Worm (Caenorhabditis elegans) whole organism, late embryonic: ENCODE measurements around the gene nlp-1.

Experiments
- K02D7.2 ChIP-seq: sonication (generic microtip); optimal IDR thresholded peaks from 2 replicates; lab custom pipeline; 2017; ENCODE audit warnings: mild to moderate bottlenecking, missing genetic modification characterization, missing compliant biosample characterization
- K09A11.1 ChIP-seq: sonication (generic microtip); optimal IDR thresholded peaks from 2 replicates; lab custom pipeline; 2017; ENCODE audit warnings: antibody characterized with exemption, mild to moderate bottlenecking, missing genetic modification characterization, missing compliant biosample characterization; ENCODE audit not compliant: insufficient read depth
- T23F11.4 ChIP-seq: fragments of 200-800 bp; sonication (Bioruptor generic); optimal IDR thresholded peaks from 2 replicates; lab custom pipeline; 2018; ENCODE audit warnings: mild to moderate bottlenecking, missing genetic modification characterization, missing compliant biosample characterization
- Y22D7AL.16 ChIP-seq: sonication (generic microtip); optimal IDR thresholded peaks from 2 replicates; lab custom pipeline; 2016; ENCODE audit warnings: missing genetic modification characterization, missing compliant biosample characterization
- ahr-1 ChIP-seq: sonication (generic microtip); optimal IDR thresholded peaks from 2 replicates; lab custom pipeline; 2016; ENCODE audit warnings: missing genetic modification characterization, missing compliant biosample characterization
- ama-1 ChIP-seq: fragments of 150-350 bp; optimal IDR thresholded peaks from 2 replicates; lab custom pipeline; 2014
- ceh-18 ChIP-seq: sonication (generic microtip); optimal IDR thresholded peaks from 2 replicates; lab custom pipeline; 2016; ENCODE audit warnings: missing genetic modification characterization, missing compliant biosample characterization
- ceh-19 ChIP-seq: fragments of 200-800 bp; sonication (Bioruptor generic); optimal IDR thresholded peaks from 2 replicates; lab custom pipeline; 2018; ENCODE audit warnings: mild to moderate bottlenecking, missing genetic modification characterization, missing compliant biosample characterization
- ceh-2 ChIP-seq: sonication (generic microtip); optimal IDR thresholded peaks from 2 replicates; lab custom pipeline; 2016; ENCODE audit warnings: missing genotype, missing genetic modification characterization, missing compliant biosample characterization
- ceh-22 ChIP-seq: sonication (generic microtip); optimal IDR thresholded peaks from 2 replicates; lab custom pipeline; 2017; ENCODE audit warnings: missing biosample characterization, missing genetic modification characterization
- ceh-24 ChIP-seq: sonication (generic microtip); optimal IDR thresholded peaks from 2 replicates; lab custom pipeline; 2016; ENCODE audit warnings: mild to moderate bottlenecking, missing genetic modification characterization, missing compliant biosample characterization
- ceh-45 ChIP-seq: fragments of 200-800 bp; sonication (Bioruptor generic); IDR thresholded peaks from 2 replicates; pipeline ENCODE4 v1.3.6; 2022; ENCODE audit warnings: missing genetic modification reagents, missing genetic modification characterization, missing compliant biosample characterization
- eyg-1 ChIP-seq: sonication (generic microtip); optimal IDR thresholded peaks from 2 replicates; lab custom pipeline; 2016; ENCODE audit warnings: missing genotype, missing genetic modification characterization, missing compliant biosample characterization
- fax-1 ChIP-seq: sonication (generic microtip); optimal IDR thresholded peaks from 2 replicates; lab custom pipeline; 2016; ENCODE audit warnings: missing genotype, missing genetic modification characterization, missing compliant biosample characterization
- fkh-10 ChIP-seq: fragments of 150-350 bp; optimal IDR thresholded peaks from 2 replicates; lab custom pipeline; 2014; ENCODE audit warnings: missing biosample characterization, missing genetic modification reagents, missing genetic modification characterization
- fkh-6 ChIP-seq: sonication (generic microtip); optimal IDR thresholded peaks from 2 replicates; lab custom pipeline; 2016; ENCODE audit warnings: missing genetic modification characterization, missing compliant biosample characterization
- gmeb-2 ChIP-seq: sonication (generic microtip); optimal IDR thresholded peaks from 2 replicates; lab custom pipeline; 2016; ENCODE audit warnings: missing genetic modification characterization, inconsistent platforms, missing compliant biosample characterization
- hlh-13 ChIP-seq: fragments of 200-800 bp; sonication (Bioruptor generic); optimal IDR thresholded peaks from 2 replicates; lab custom pipeline; 2018; ENCODE audit warnings: mild to moderate bottlenecking, missing genetic modification characterization, missing compliant biosample characterization
- hlh-30 ChIP-seq: sonication (generic microtip); optimal IDR thresholded peaks from 2 replicates; lab custom pipeline; 2017; ENCODE audit warnings: antibody characterized with exemption, missing genetic modification characterization, missing compliant biosample characterization; ENCODE audit not compliant: insufficient read depth
- lim-6 ChIP-seq: sonication (generic microtip); optimal IDR thresholded peaks from 2 replicates; lab custom pipeline; 2016; ENCODE audit warnings: missing genetic modification characterization, missing compliant biosample characterization
- lin-11 ChIP-seq: fragments of 200-800 bp; sonication (Bioruptor generic); optimal IDR thresholded peaks from 2 replicates; lab custom pipeline; 2018; ENCODE audit warnings: mild to moderate bottlenecking, missing genetic modification characterization, missing compliant biosample characterization
- nhr-11 ChIP-seq: fragments of 150-350 bp; optimal IDR thresholded peaks from 2 replicates; lab custom pipeline; 2014; ENCODE audit warnings: missing biosample characterization, missing genetic modification characterization
- odd-2 ChIP-seq: sonication (generic microtip); optimal IDR thresholded peaks from 2 replicates; lab custom pipeline; 2017; ENCODE audit warnings: antibody characterized with exemption, mild to moderate bottlenecking, missing genetic modification characterization, missing compliant biosample characterization
- pat-9 ChIP-seq: fragments of 200-800 bp; sonication (Bioruptor generic); optimal IDR thresholded peaks from 2 replicates; lab custom pipeline; 2018; ENCODE audit warnings: mild to moderate bottlenecking, missing genetic modification characterization, moderate library complexity, missing compliant biosample characterization
- pax-1 ChIP-seq: fragments of 150-350 bp; optimal IDR thresholded peaks from 2 replicates; lab custom pipeline; 2014; ENCODE audit warnings: missing biosample characterization, missing genetic modification characterization
- pha-2 ChIP-seq: sonication (generic microtip); optimal IDR thresholded peaks from 2 replicates; lab custom pipeline; 2017; ENCODE audit warnings: mild to moderate bottlenecking, missing genetic modification characterization, missing compliant biosample characterization
- pqm-1 ChIP-seq: sonication (generic microtip); optimal IDR thresholded peaks from 2 replicates; lab custom pipeline; 2016; ENCODE audit warnings: missing genetic modification characterization, missing compliant biosample characterization
- ref-2 ChIP-seq: sonication (generic microtip); optimal IDR thresholded peaks from 2 replicates; lab custom pipeline; 2016; ENCODE audit warnings: missing genetic modification characterization, missing compliant biosample characterization
- rnt-1 ChIP-seq: sonication (generic microtip); optimal IDR thresholded peaks from 2 replicates; lab custom pipeline; 2016; ENCODE audit warnings: missing genetic modification characterization, missing compliant biosample characterization
- sdc-2 ChIP-seq: sonication (generic microtip); optimal IDR thresholded peaks from 2 replicates; lab custom pipeline; 2016; ENCODE audit warnings: missing genotype, missing genetic modification characterization, missing compliant biosample characterization
- sox-2 ChIP-seq: fragments of 200-800 bp; sonication (Bioruptor generic); IDR thresholded peaks from 2 replicates; pipeline ENCODE4 v1.3.6; 2022; ENCODE audit warnings: missing genetic modification reagents, missing genetic modification characterization, missing compliant biosample characterization
- sox-4 ChIP-seq: sonication (generic microtip); optimal IDR thresholded peaks from 2 replicates; lab custom pipeline; 2017; ENCODE audit warnings: mild to moderate bottlenecking, missing genetic modification characterization, inconsistent platforms, missing compliant biosample characterization
- syd-9 ChIP-seq: sonication (generic microtip); optimal IDR thresholded peaks from 2 replicates; lab custom pipeline; 2016; ENCODE audit warnings: mild to moderate bottlenecking, missing genetic modification characterization, moderate library complexity, missing compliant biosample characterization
- unc-3 ChIP-seq, 2 experiments: fragments of 200-800 bp in 1 of 2; sonication (Bioruptor generic) in 1 of 2; sonication (generic microtip) in 1 of 2; conservative IDR thresholded peaks in 1 of 2; optimal IDR thresholded peaks in 1 of 2; 2 replicates each; pipeline versions ENCODE4 v1.3.6 to Lab custom; 2016 to 2022; ENCODE audit warnings: missing compliant biosample characterization in 2 of 2, missing genetic modification characterization in 2 of 2, missing genetic modification reagents in 1 of 2
- unc-55 ChIP-seq: sonication (generic microtip); optimal IDR thresholded peaks from 2 replicates; lab custom pipeline; 2017; ENCODE audit warnings: missing biosample characterization, missing genetic modification reagents, missing genetic modification characterization
- unc-86 ChIP-seq: sonication (generic microtip); optimal IDR thresholded peaks from 2 replicates; lab custom pipeline; 2016; ENCODE audit warnings: missing genetic modification characterization, missing compliant biosample characterization
- ztf-16 ChIP-seq: sonication (generic microtip); optimal IDR thresholded peaks from 2 replicates; lab custom pipeline; 2017; ENCODE audit warnings: missing genetic modification characterization, missing compliant biosample characterization

The nlp-1 gene

DNA sequence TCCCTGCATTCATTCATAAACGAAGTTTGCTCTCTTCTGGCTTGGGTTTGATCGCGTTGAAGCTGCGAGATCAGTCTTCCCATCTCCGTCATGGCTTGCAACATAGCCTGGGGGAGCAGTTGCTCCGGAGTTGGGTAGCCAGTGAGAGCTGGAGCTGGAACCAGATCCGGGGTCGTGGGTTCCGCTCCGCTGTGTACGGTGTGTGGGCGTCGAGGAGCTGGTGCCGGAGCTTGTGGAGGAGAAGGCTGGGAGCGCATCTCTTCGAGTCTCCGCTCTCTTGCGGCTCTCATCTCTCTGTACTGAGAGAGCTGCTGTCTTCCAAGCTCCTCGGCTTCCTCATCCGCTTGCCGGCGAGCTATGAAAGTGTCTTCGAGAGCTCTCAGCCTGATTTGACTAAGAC lies 25.1 kb downstream of the nlp-1 start:
- TF ChIP-seq hlh-30 (tag; lab: Kevin White, UChicago), result no peak

ce11 chrX:3755753-3756152 lies 28.4 kb downstream of the nlp-1 start:
- TF ChIP-seq unc-86 (no peak), sox-4 (tag; lab: Kevin White, UChicago) (no peak), ztf-16 (tag; lab: Kevin White, UChicago) (no peak), fax-1 (tag; lab: Kevin White, UChicago) (no peak), ahr-1 (no peak), odd-2 (tag; lab: Kevin White, UChicago) (no peak), sdc-2 (tag; lab: Kevin White, UChicago) (no peak)
- TF ChIP-seq, all 69 proteins: peak for 0

DNA sequence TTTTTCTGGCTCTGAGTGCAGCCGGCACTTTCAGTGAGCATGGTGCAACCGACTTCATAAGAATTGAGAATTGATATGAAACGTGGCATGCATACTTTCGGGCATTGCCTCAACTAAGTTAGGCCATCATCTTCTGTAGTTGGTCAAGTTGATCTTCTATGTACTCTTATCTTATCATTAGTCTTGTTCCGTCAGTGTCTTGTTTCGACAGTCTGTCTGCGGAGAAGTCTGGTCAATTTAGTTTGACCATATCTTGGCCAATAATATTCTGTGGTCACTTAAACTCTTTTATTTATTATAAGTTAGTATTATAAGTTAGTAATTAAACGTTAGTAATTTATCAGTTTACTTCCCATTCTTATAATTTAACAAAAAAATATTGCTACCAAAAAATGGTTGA lies 28.9 kb downstream of the nlp-1 start:
- TF ChIP-seq Y22D7AL.16 (tag; lab: Kevin White, UChicago), result no peak
- no peak for TF ChIP-seq unc-55 (GFP tag; lab: Kevin White, UChicago)
- no peak for TF ChIP-seq lim-6 (tag; lab: Kevin White, UChicago)
- no peak for TF ChIP-seq ref-2 (tag; lab: Kevin White, UChicago)
- no peak for TF ChIP-seq syd-9
- no peak for TF ChIP-seq T23F11.4 (GFP tag; lab: Kevin White, UChicago)
- TF ChIP-seq fkh-10, result no peak
- no peak for TF ChIP-seq pha-2 (tag; lab: Kevin White, UChicago)
- TF ChIP-seq rnt-1 (tag; lab: Kevin White, UChicago), result no peak
- no peak for TF ChIP-seq sdc-2 (tag; lab: Kevin White, UChicago)

- TF ChIP-seq ama-1 (lab: Kevin White, UChicago) (no peak), ceh-24 (tag; lab: Kevin White, UChicago) (no peak), syd-9 (no peak), pha-2 (tag; lab: Kevin White, UChicago) (no peak), ceh-18 (tag; lab: Kevin White, UChicago) (no peak), sox-2 (no peak), pqm-1 (tag; lab: Kevin White, UChicago) (no peak), ceh-19 (GFP tag; lab: Kevin White, UChicago) (no peak), nhr-11 (no peak), T23F11.4 (GFP tag; lab: Kevin White, UChicago) (no peak), ceh-2 (no peak)
Measured at ce11 chrX:3758399-3758798, 31.0 kb downstream of the nlp-1 start, which contains the start of gene T14G12.12. TSS of gene T14G12.12 (minus strand) at chrX:3758499.

DNA sequence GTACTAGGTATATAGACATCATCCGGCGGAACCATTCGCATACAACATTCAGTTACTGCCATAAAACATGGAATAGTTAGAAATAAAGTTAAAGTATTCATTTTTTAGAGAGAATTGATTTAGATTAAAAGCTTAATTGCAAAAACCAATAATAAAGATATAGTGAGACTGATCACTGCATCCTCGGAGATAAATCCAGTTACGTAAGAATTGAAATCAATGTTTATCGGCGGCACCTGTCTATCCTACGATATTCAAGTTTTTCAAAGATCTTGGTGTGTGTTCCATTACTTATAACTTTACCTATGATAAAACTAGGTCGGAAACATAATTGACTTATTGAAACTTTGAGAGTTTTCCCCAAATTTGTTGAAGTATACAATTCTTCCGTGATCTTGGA lies 32.0 kb downstream of the nlp-1 start, which contains the start of gene T14G12.6:
T14G12.6 (minus strand) TSS at position 101 of the 400 bp plus-strand sequence.
- no peak for TF ChIP-seq gmeb-2 (tag; lab: Kevin White, UChicago)
- TF ChIP-seq hlh-13 (GFP tag; lab: Kevin White, UChicago), result no peak
- no peak for TF ChIP-seq fax-1 (tag; lab: Kevin White, UChicago)
- TF ChIP-seq pax-1 (tag; lab: Kevin White, UChicago), result no peak
- TF ChIP-seq lin-11, result no peak
- no peak for TF ChIP-seq K02D7.2 (tag; lab: Kevin White, UChicago)

DNA sequence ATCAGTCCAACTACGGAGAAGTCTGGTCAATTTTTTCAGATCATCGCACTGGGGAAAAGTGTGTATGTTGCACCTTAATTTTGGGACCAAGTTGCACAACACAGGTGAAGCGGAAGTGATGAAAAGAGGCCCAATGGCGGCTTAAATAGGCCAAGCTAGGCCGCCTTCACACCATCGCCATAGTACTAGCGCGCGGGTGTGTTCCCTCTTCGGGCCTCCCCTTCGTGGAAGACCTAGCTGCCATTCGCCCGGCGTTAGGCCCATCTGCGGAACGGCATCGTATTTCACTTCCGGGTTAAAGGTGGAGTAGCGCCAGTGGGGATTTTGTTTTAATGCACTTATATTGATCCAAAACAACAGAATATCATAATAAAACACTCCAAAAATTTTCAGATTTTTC lies 32.4 kb downstream of the nlp-1 start:
- TF ChIP-seq hlh-30 (tag; lab: Kevin White, UChicago) (no peak), ceh-45 (GFP tag; lab: Robert Waterston, UW) (no peak), eyg-1 (tag; lab: Kevin White, UChicago) (no peak), fkh-6 (tag; lab: Kevin White, UChicago) (no peak), ahr-1 (no peak), ceh-22 (tag; lab: Kevin White, UChicago) (no peak), ztf-16 (tag; lab: Kevin White, UChicago) (no peak), ceh-24 (tag; lab: Kevin White, UChicago) (no peak), pax-1 (tag; lab: Kevin White, UChicago) (no peak), K09A11.1 (tag; lab: Kevin White, UChicago) (no peak), unc-3 (GFP tag; conservative IDR thresholded peaks at IDR 0.05; lab: Robert Waterston, UW) (no peak), unc-3 (tag; optimal IDR thresholded peaks at IDR 0.05; lab: Kevin White, UChicago) (no peak), pat-9 (tag; lab: Kevin White, UChicago) (no peak)
- TF ChIP-seq, all 69 proteins: peak for 0
